Worm (Caenorhabditis elegans) whole organism, L3 larva: ENCODE measurements around the gene glb-34.

ENCODE experiments used
- R02D3.7 ChIP-seq: fragments of 150-350 bp; optimal IDR thresholded peaks from 2 replicates; lab custom pipeline; 2014; ENCODE audit warnings: missing biosample characterization, missing genetic modification characterization
- ZK546.5 ChIP-seq: sonication (generic microtip); optimal IDR thresholded peaks from 2 replicates; lab custom pipeline; 2017; ENCODE audit warnings: missing biosample characterization, missing genetic modification characterization
- aly-2 ChIP-seq: fragments of 150-350 bp; optimal IDR thresholded peaks from 2 replicates; lab custom pipeline; 2014; ENCODE audit warnings: missing biosample characterization, missing genetic modification characterization
- ama-1 ChIP-seq: fragments of 150-350 bp; optimal IDR thresholded peaks from 2 replicates; lab custom pipeline; 2018
- ceh-16 ChIP-seq: sonication (generic microtip); optimal IDR thresholded peaks from 2 replicates; lab custom pipeline; 2017; ENCODE audit warnings: missing biosample characterization, missing genetic modification characterization
- ceh-28 ChIP-seq: fragments of 150-350 bp; optimal IDR thresholded peaks from 2 replicates; lab custom pipeline; 2014; ENCODE audit warnings: missing biosample characterization, missing genetic modification reagents, missing genetic modification characterization
- ceh-82 ChIP-seq: fragments of 150-350 bp; optimal IDR thresholded peaks from 2 replicates; lab custom pipeline; 2014; ENCODE audit warnings: missing biosample characterization, missing genetic modification characterization
- ceh-9 ChIP-seq: sonication (generic microtip); optimal IDR thresholded peaks from 2 replicates; lab custom pipeline; 2018; ENCODE audit warnings: missing biosample characterization, missing genetic modification characterization
- daf-12 ChIP-seq: fragments of 150-350 bp; optimal IDR thresholded peaks from 2 replicates; lab custom pipeline; 2014; ENCODE audit warnings: missing biosample characterization, missing genetic modification reagents, missing genetic modification characterization
- egl-27 ChIP-seq: sonication (generic microtip); optimal IDR thresholded peaks from 4 replicates; lab custom pipeline; 2017; ENCODE audit warnings: missing biosample characterization, missing genetic modification reagents, missing genetic modification characterization
- egl-5 ChIP-seq: fragments of 150-350 bp; optimal IDR thresholded peaks from 2 replicates; lab custom pipeline; 2017; ENCODE audit warnings: missing biosample characterization, missing genetic modification reagents, missing genetic modification characterization, inconsistent platforms
- elt-1 ChIP-seq: fragments of 150-350 bp; optimal IDR thresholded peaks from 2 replicates; lab custom pipeline; 2014; ENCODE audit warnings: missing biosample characterization, missing genetic modification characterization
- elt-2 ChIP-seq: sonication (generic microtip); optimal IDR thresholded peaks from 2 replicates; lab custom pipeline; 2016; ENCODE audit warnings: missing genetic modification reagents, mild to moderate bottlenecking, missing genetic modification characterization, missing compliant biosample characterization
- elt-3 ChIP-seq, 3 experiments: fragments of 150-350 bp in 1 of 3; sonication (generic microtip) in 2 of 3; optimal IDR thresholded peaks; 2 replicates in 2 of 3; 4 replicates in 1 of 3; lab custom pipeline; 2014 to 2017; ENCODE audit warnings: missing biosample characterization in 3 of 3, missing genetic modification characterization in 3 of 3
- eor-1 ChIP-seq, 2 experiments: fragments of 150-350 bp; optimal IDR thresholded peaks; 2 replicates each; lab custom pipeline; 2014 to 2018; ENCODE audit warnings: missing biosample characterization in 2 of 2, missing genetic modification characterization in 2 of 2
- fkh-10 ChIP-seq: sonication (generic microtip); optimal IDR thresholded peaks from 2 replicates; lab custom pipeline; 2017; ENCODE audit warnings: missing biosample characterization, missing genetic modification reagents, missing genetic modification characterization
- fkh-2 ChIP-seq: fragments of 150-350 bp; optimal IDR thresholded peaks from 2 replicates; lab custom pipeline; 2014; ENCODE audit warnings: missing biosample characterization, missing genetic modification reagents, missing genetic modification characterization
- fos-1 ChIP-seq: fragments of 150-350 bp; optimal IDR thresholded peaks from 2 replicates; lab custom pipeline; 2014; ENCODE audit warnings: missing biosample characterization, missing genetic modification characterization
- hmg-11 ChIP-seq: sonication (generic microtip); optimal IDR thresholded peaks from 2 replicates; lab custom pipeline; 2016; ENCODE audit warnings: missing genetic modification characterization, missing compliant biosample characterization
- jun-1 ChIP-seq: fragments of 150-350 bp; optimal IDR thresholded peaks from 2 replicates; lab custom pipeline; 2014; ENCODE audit warnings: missing biosample characterization, missing genetic modification reagents, missing genetic modification characterization
- lin-15B ChIP-seq: fragments of 150-350 bp; optimal IDR thresholded peaks from 2 replicates; lab custom pipeline; 2014; ENCODE audit warnings: missing biosample characterization, missing genetic modification characterization
- lin-39 ChIP-seq: fragments of 150-350 bp; optimal IDR thresholded peaks from 2 replicates; lab custom pipeline; 2018; ENCODE audit warnings: missing biosample characterization, missing genetic modification reagents, missing genetic modification characterization
- lsy-12 ChIP-seq: sonication (generic microtip); optimal IDR thresholded peaks from 2 replicates; lab custom pipeline; 2016; ENCODE audit warnings: mild to moderate bottlenecking, missing genetic modification characterization, missing compliant biosample characterization
- mdl-1 ChIP-seq: fragments of 150-350 bp; optimal IDR thresholded peaks from 2 replicates; lab custom pipeline; 2014; ENCODE audit warnings: missing biosample characterization, missing genetic modification characterization
- mml-1 ChIP-seq: fragments of 150-350 bp; sonication (generic microtip); optimal IDR thresholded peaks from 3 replicates; lab custom pipeline; 2014; ENCODE audit warnings: missing biosample characterization, missing genetic modification characterization
- nfya-1 ChIP-seq: sonication (generic microtip); optimal IDR thresholded peaks from 2 replicates; lab custom pipeline; 2017; ENCODE audit warnings: missing genetic modification characterization, mild to moderate bottlenecking, missing compliant biosample characterization, antibody characterized with exemption, moderate library complexity; ENCODE audit not compliant: insufficient read depth
- nhr-11 ChIP-seq: fragments of 150-350 bp; optimal IDR thresholded peaks from 2 replicates; lab custom pipeline; 2014; ENCODE audit warnings: missing biosample characterization, missing genetic modification characterization
- nhr-23 ChIP-seq: fragments of 150-350 bp; optimal IDR thresholded peaks from 2 replicates; lab custom pipeline; 2014; ENCODE audit warnings: missing biosample characterization, missing genetic modification reagents, missing genetic modification characterization
- nhr-237 ChIP-seq: fragments of 150-350 bp; optimal IDR thresholded peaks from 2 replicates; lab custom pipeline; 2014; ENCODE audit warnings: missing biosample characterization, missing genetic modification characterization
- nhr-25 ChIP-seq: sonication (generic microtip); optimal IDR thresholded peaks from 2 replicates; lab custom pipeline; 2017; ENCODE audit warnings: missing biosample characterization, missing genetic modification characterization
- nhr-28 ChIP-seq: fragments of 150-350 bp; optimal IDR thresholded peaks from 2 replicates; lab custom pipeline; 2014; ENCODE audit warnings: missing biosample characterization, missing genetic modification characterization
- nhr-43 ChIP-seq: sonication (generic microtip); optimal IDR thresholded peaks from 2 replicates; lab custom pipeline; 2016; ENCODE audit warnings: mild to moderate bottlenecking, missing genetic modification characterization, missing compliant biosample characterization; ENCODE audit not compliant: poor library complexity, severe bottlenecking
- nhr-67 ChIP-seq: fragments of 150-350 bp; optimal IDR thresholded peaks from 2 replicates; lab custom pipeline; 2014; ENCODE audit warnings: missing biosample characterization, missing genetic modification characterization
- nhr-77 ChIP-seq: fragments of 150-350 bp; optimal IDR thresholded peaks from 2 replicates; lab custom pipeline; 2014; ENCODE audit warnings: missing biosample characterization, missing genetic modification characterization
- pha-4 ChIP-seq: fragments of 150-350 bp; optimal IDR thresholded peaks from 2 replicates; lab custom pipeline; 2014; ENCODE audit warnings: missing biosample characterization, missing genetic modification reagents, missing genetic modification characterization
- pqm-1 ChIP-seq: fragments of 150-350 bp; optimal IDR thresholded peaks from 2 replicates; lab custom pipeline; 2017; ENCODE audit warnings: missing biosample characterization, missing genetic modification characterization, inconsistent platforms
- sea-2 ChIP-seq: fragments of 150-350 bp; sonication (generic microtip); optimal IDR thresholded peaks from 4 replicates; lab custom pipeline; 2014; ENCODE audit warnings: missing biosample characterization, missing genetic modification reagents, missing genetic modification characterization
- skn-1 ChIP-seq: fragments of 150-350 bp; optimal IDR thresholded peaks from 2 replicates; lab custom pipeline; 2014; ENCODE audit warnings: missing biosample characterization, missing genetic modification characterization
- snpc-4 ChIP-seq: fragments of 150-350 bp; optimal IDR thresholded peaks from 2 replicates; lab custom pipeline; 2014; ENCODE audit warnings: missing biosample characterization, missing genetic modification characterization
- tbx-2 ChIP-seq: sonication (generic microtip); optimal IDR thresholded peaks from 2 replicates; lab custom pipeline; 2016; ENCODE audit warnings: mild to moderate bottlenecking, missing genetic modification characterization, missing compliant biosample characterization
- unc-39 ChIP-seq: sonication (generic microtip); optimal IDR thresholded peaks from 4 replicates; lab custom pipeline; 2017; ENCODE audit warnings: missing biosample characterization, missing genetic modification characterization
- unc-62 ChIP-seq: fragments of 150-350 bp; sonication (generic microtip); optimal IDR thresholded peaks from 4 replicates; lab custom pipeline; 2014; ENCODE audit warnings: missing biosample characterization, missing genetic modification reagents, missing genetic modification characterization
- zag-1 ChIP-seq: fragments of 150-350 bp; optimal IDR thresholded peaks from 2 replicates; lab custom pipeline; 2014; ENCODE audit warnings: missing biosample characterization, missing genetic modification characterization
- ztf-11 ChIP-seq: fragments of 150-350 bp; optimal IDR thresholded peaks from 2 replicates; lab custom pipeline; 2014; ENCODE audit warnings: missing biosample characterization, missing genetic modification characterization
- ztf-4 ChIP-seq: fragments of 150-350 bp; optimal IDR thresholded peaks from 2 replicates; lab custom pipeline; 2014; ENCODE audit warnings: missing biosample characterization, missing genetic modification characterization

The glb-34 gene

ce11 chrIV:14614176-14614740 lies 41.8 kb upstream of the glb-34 start:
- no peak for TF ChIP-seq snpc-4 (tag; lab: Kevin White, UChicago)
- peak; percentile 42 for TF ChIP-seq nfya-1 (tag; lab: Kevin White, UChicago)
- peak; percentile 65 for TF ChIP-seq nhr-11 (tag; lab: Kevin White, UChicago)
- TF ChIP-seq pqm-1: no peak
- TF ChIP-seq ztf-4: peak; percentile 44
- TF ChIP-seq lin-39 (tag; lab: Kevin White, UChicago): no peak
- no peak for TF ChIP-seq fos-1 (tag; lab: Kevin White, UChicago)
- TF ChIP-seq nhr-77: no peak
- TF ChIP-seq zag-1 (tag; lab: Kevin White, UChicago): no peak
- TF ChIP-seq nhr-67 (tag; lab: Kevin White, UChicago): no peak
- TF ChIP-seq fkh-10 (GFP tag; lab: Kevin White, UChicago): no peak
- TF ChIP-seq nhr-43 (tag; lab: Kevin White, UChicago): peak; percentile 91
- no peak for TF ChIP-seq lin-15B
- peak; percentile 1 for TF ChIP-seq pha-4
- TF ChIP-seq tbx-2: peak; percentile 23
- peak; percentile 11 for TF ChIP-seq elt-2 (tag; lab: Kevin White, UChicago)
- TF ChIP-seq mdl-1 (tag; lab: Kevin White, UChicago): no peak
- TF ChIP-seq elt-1: no peak
- TF ChIP-seq lsy-12 (tag; lab: Kevin White, UChicago): no peak
- TF ChIP-seq hmg-11: no peak
- peak; percentile 84 for TF ChIP-seq ama-1 (lab: Kevin White, UChicago)
- no peak for TF ChIP-seq nhr-237 (tag; lab: Kevin White, UChicago)
- no peak for TF ChIP-seq aly-2
- no peak for TF ChIP-seq ZK546.5 (tag; lab: Kevin White, UChicago)
- peak; percentile 83 for TF ChIP-seq nhr-23 (tag; lab: Kevin White, UChicago)
- no peak for TF ChIP-seq ceh-16 (tag; lab: Kevin White, UChicago)
- TF ChIP-seq jun-1 (tag; lab: Kevin White, UChicago): no peak
- TF ChIP-seq egl-5: no peak
- TF ChIP-seq sea-2 (GFP tag; lab: Kevin White, UChicago): no peak
- peak; percentile 0 for TF ChIP-seq unc-62 (GFP tag; lab: Kevin White, UChicago)
- no peak for TF ChIP-seq fkh-2 (tag; lab: Kevin White, UChicago)
- peak; percentile 65 for TF ChIP-seq nhr-25 (tag; lab: Kevin White, UChicago)
- TF ChIP-seq R02D3.7: peak; percentile 8
- no peak for TF ChIP-seq ztf-11 (tag; lab: Kevin White, UChicago)
- no peak for TF ChIP-seq unc-39 (tag; lab: Kevin White, UChicago)
- peak; percentile 55 to 82 (median 69) for TF ChIP-seq elt-3 (tag; optimal IDR thresholded peaks at IDR 0.05; lab: Kevin White, UChicago)
- TF ChIP-seq mml-1 (tag; lab: Kevin White, UChicago): no peak
- TF ChIP-seq egl-27 (tag; lab: Kevin White, UChicago): no peak
- no peak for TF ChIP-seq nhr-28 (tag; lab: Kevin White, UChicago)
- TF ChIP-seq ceh-9: no peak
- TF ChIP-seq, all 47 proteins: peak for 13

ce11 chrIV:14613375-14613774 lies 40.9 kb upstream of the glb-34 start:
- TF ChIP-seq nhr-23 (tag; lab: Kevin White, UChicago): peak; percentile 6
- no peak for TF ChIP-seq ztf-11 (tag; lab: Kevin White, UChicago)
- no peak for TF ChIP-seq ztf-4
- TF ChIP-seq nhr-43 (tag; lab: Kevin White, UChicago): peak; percentile 72

ce11 chrIV:14612547-14613329 lies 40.2 kb upstream of the glb-34 start:
- TF ChIP-seq skn-1 (no peak), lin-39 (tag; lab: Kevin White, UChicago) (no peak), mml-1 (tag; lab: Kevin White, UChicago) (no peak), elt-3 (tag; optimal IDR thresholded peaks at IDR 0.05; lab: Kevin White, UChicago) (peak in 1 of 3 experiments; percentile 57), hmg-11 (no peak), ceh-82 (tag; lab: Kevin White, UChicago) (no peak), nhr-23 (tag; lab: Kevin White, UChicago) (no peak), ZK546.5 (tag; lab: Kevin White, UChicago) (no peak), nhr-77 (no peak), nhr-11 (tag; lab: Kevin White, UChicago) (no peak), pqm-1 (peak; percentile 54), ama-1 (lab: Kevin White, UChicago) (peak; percentile 60), lsy-12 (tag; lab: Kevin White, UChicago) (no peak), mdl-1 (tag; lab: Kevin White, UChicago) (peak; percentile 69), ceh-28 (tag; lab: Kevin White, UChicago) (peak; percentile 57), nfya-1 (tag; lab: Kevin White, UChicago) (peak; percentile 24), unc-62 (GFP tag; lab: Kevin White, UChicago) (no peak), fos-1 (tag; lab: Kevin White, UChicago) (no peak), lin-15B (no peak), nhr-25 (tag; lab: Kevin White, UChicago) (peak; percentile 32), nhr-43 (tag; lab: Kevin White, UChicago) (peak; percentile 5), egl-27 (tag; lab: Kevin White, UChicago) (no peak), ztf-4 (no peak), daf-12 (no peak), elt-1 (peak; percentile 19), snpc-4 (tag; lab: Kevin White, UChicago) (no peak), eor-1 (tag; optimal IDR thresholded peaks at IDR 0.05; lab: Kevin White, UChicago) (no peak), jun-1 (tag; lab: Kevin White, UChicago) (peak; percentile 40)
